Fruit fly (Drosophila melanogaster) whole organism, prepupa: Measurements from ENCODE around the gene CG42637.
A peak's percentile ranks its signal among the peaks of the same experiment; 100 is the strongest.

Experiments used
- Blimp-1 ChIP-seq: fragments of 200-800 bp; sonication (Bioruptor generic); optimal IDR thresholded peaks from 3 replicates; lab custom pipeline; 2017; ENCODE audit warnings: missing biosample characterization, missing genetic modification characterization, mild to moderate bottlenecking, moderate library complexity, missing genetic modification reagents
- CG10669 ChIP-seq: fragments of 200-800 bp; sonication (Bioruptor generic); optimal IDR thresholded peaks from 3 replicates; lab custom pipeline; 2018; ENCODE audit warnings: missing biosample characterization, mild to moderate bottlenecking, missing genetic modification characterization, moderate library complexity
- CG11294 ChIP-seq: fragments of 200-800 bp; sonication (Bioruptor generic); IDR thresholded peaks from 2 replicates; pipeline ENCODE4 v1.3.6; 2022; ENCODE audit warnings: missing biosample characterization, missing genetic modification characterization
- CG11762 ChIP-seq: fragments of 200-800 bp; sonication (Bioruptor generic); optimal IDR thresholded peaks from 3 replicates; lab custom pipeline; 2016; ENCODE audit warnings: missing biosample characterization, missing genetic modification characterization; ENCODE audit not compliant: insufficient read depth
- CG11902 ChIP-seq: fragments of 200-800 bp; sonication (Bioruptor generic); optimal IDR thresholded peaks from 3 replicates; lab custom pipeline; 2016; ENCODE audit warnings: missing biosample characterization, missing genetic modification characterization
- CG15336 ChIP-seq: fragments of 200-800 bp; sonication (Bioruptor generic); IDR thresholded peaks from 2 replicates; pipeline ENCODE4 v1.3.6; 2022; ENCODE audit warnings: missing biosample characterization, missing genetic modification characterization
- CG1621 ChIP-seq: fragments of 200-800 bp; sonication (Bioruptor generic); optimal IDR thresholded peaks from 3 replicates; lab custom pipeline; 2018; ENCODE audit warnings: missing biosample characterization, mild to moderate bottlenecking, missing genetic modification characterization
- CG3032 ChIP-seq: fragments of 200-800 bp; optimal IDR thresholded peaks from 2 replicates; lab custom pipeline; 2019; ENCODE audit warnings: missing biosample characterization, mild to moderate bottlenecking, missing genetic modification characterization, moderate library complexity
- CG31627 ChIP-seq: fragments of 200-800 bp; sonication (Bioruptor generic); optimal IDR thresholded peaks from 3 replicates; lab custom pipeline; 2016; ENCODE audit warnings: missing biosample characterization, missing genetic modification characterization
- CG32006 ChIP-seq: fragments of 200-800 bp; sonication (Bioruptor generic); optimal IDR thresholded peaks from 3 replicates; lab custom pipeline; 2017; ENCODE audit warnings: missing biosample characterization, mild to moderate bottlenecking, missing genetic modification characterization
- CG34406 ChIP-seq: fragments of 200-800 bp; sonication (Bioruptor generic); optimal IDR thresholded peaks from 3 replicates; lab custom pipeline; 2016; ENCODE audit warnings: missing biosample characterization, missing genetic modification characterization
- CG3919 ChIP-seq: fragments of 200-800 bp; sonication (Bioruptor generic); optimal IDR thresholded peaks from 3 replicates; lab custom pipeline; 2016; ENCODE audit warnings: missing biosample characterization, missing genetic modification characterization
- CG4318 ChIP-seq: fragments of 200-800 bp; sonication (Bioruptor generic); optimal IDR thresholded peaks from 3 replicates; lab custom pipeline; 2017; ENCODE audit warnings: missing biosample characterization, mild to moderate bottlenecking, missing genetic modification characterization
- CG6163 ChIP-seq: fragments of 200-800 bp; sonication (Bioruptor generic); IDR thresholded peaks from 3 replicates; pipeline ENCODE4 v1.3.6; 2022; ENCODE audit warnings: missing biosample characterization, missing genetic modification characterization
- CG6792 ChIP-seq: fragments of 200-800 bp; sonication (Bioruptor generic); optimal IDR thresholded peaks from 3 replicates; lab custom pipeline; 2016; ENCODE audit warnings: missing biosample characterization, missing genetic modification characterization
- CG6808 ChIP-seq: fragments of 200-800 bp; sonication (Bioruptor generic); optimal IDR thresholded peaks from 3 replicates; lab custom pipeline; 2017; ENCODE audit warnings: missing biosample characterization, missing genetic modification characterization, mild to moderate bottlenecking, moderate library complexity, missing genetic modification reagents
- CG6854 ChIP-seq: fragments of 200-800 bp; sonication (Bioruptor generic); optimal IDR thresholded peaks from 2 replicates; lab custom pipeline; 2017; ENCODE audit warnings: missing biosample characterization, mild to moderate bottlenecking, missing genetic modification characterization
- CG7368 ChIP-seq: fragments of 200-800 bp; sonication (Bioruptor generic); optimal IDR thresholded peaks from 3 replicates; lab custom pipeline; 2016; ENCODE audit warnings: missing biosample characterization, missing genetic modification characterization
- CG8319 ChIP-seq: fragments of 200-800 bp; sonication (Bioruptor generic); optimal IDR thresholded peaks from 3 replicates; lab custom pipeline; 2016; ENCODE audit warnings: missing biosample characterization, missing genetic modification characterization
- CG9139 ChIP-seq: fragments of 200-800 bp; sonication (Bioruptor generic); optimal IDR thresholded peaks from 3 replicates; lab custom pipeline; 2017; ENCODE audit warnings: missing biosample characterization, mild to moderate bottlenecking, missing genetic modification characterization
- Eip93F ChIP-seq: fragments of 200-800 bp; sonication (Bioruptor generic); optimal IDR thresholded peaks from 2 replicates; lab custom pipeline; 2016; ENCODE audit warnings: missing biosample characterization, mild to moderate bottlenecking, missing genetic modification characterization
- Ets96B ChIP-seq: fragments of 200-800 bp; optimal IDR thresholded peaks from 2 replicates; lab custom pipeline; 2019; ENCODE audit warnings: missing biosample characterization, mild to moderate bottlenecking, missing genetic modification characterization, moderate library complexity
- Gug ChIP-seq: fragments of 200-800 bp; sonication (Bioruptor generic); IDR thresholded peaks from 2 replicates; pipeline ENCODE4 v1.3.6; 2022; ENCODE audit warnings: missing biosample characterization, missing genetic modification characterization
- Hr38 ChIP-seq: sonication (Bioruptor generic); optimal IDR thresholded peaks from 2 replicates; lab custom pipeline; 2016; ENCODE audit warnings: missing biosample characterization, missing genetic modification characterization
- Hr4 ChIP-seq: fragments of 200-800 bp; sonication (Bioruptor generic); optimal IDR thresholded peaks from 3 replicates; lab custom pipeline; 2016; ENCODE audit warnings: missing biosample characterization, missing genetic modification characterization
- Lpt ChIP-seq: fragments of 200-800 bp; sonication (Bioruptor generic); optimal IDR thresholded peaks from 3 replicates; lab custom pipeline; 2016; ENCODE audit warnings: missing biosample characterization, missing genetic modification characterization
- Met ChIP-seq: fragments of 200-800 bp; sonication (Bioruptor generic); optimal IDR thresholded peaks from 3 replicates; lab custom pipeline; 2016; ENCODE audit warnings: missing biosample characterization, missing genetic modification characterization
- OdsH ChIP-seq: fragments of 200-800 bp; sonication (Bioruptor generic); optimal IDR thresholded peaks from 3 replicates; lab custom pipeline; 2016; ENCODE audit warnings: missing biosample characterization, missing genetic modification characterization
- Smox ChIP-seq: fragments of 200-800 bp; sonication (Bioruptor generic); optimal IDR thresholded peaks from 3 replicates; lab custom pipeline; 2016; ENCODE audit warnings: missing biosample characterization, missing genetic modification characterization
- Sox102F ChIP-seq: fragments of 200-800 bp; sonication (Bioruptor generic); optimal IDR thresholded peaks from 2 replicates; lab custom pipeline; 2016; ENCODE audit warnings: missing biosample characterization, mild to moderate bottlenecking, missing genetic modification characterization
- Sox14 ChIP-seq: fragments of 200-800 bp; sonication (Bioruptor generic); optimal IDR thresholded peaks from 3 replicates; lab custom pipeline; 2016; ENCODE audit warnings: missing biosample characterization, missing genetic modification characterization
- Sox15 ChIP-seq: fragments of 200-800 bp; sonication (Bioruptor generic); optimal IDR thresholded peaks from 3 replicates; lab custom pipeline; 2016; ENCODE audit warnings: missing biosample characterization, missing genetic modification characterization
- achi ChIP-seq: fragments of 200-800 bp; sonication (Bioruptor generic); optimal IDR thresholded peaks from 3 replicates; lab custom pipeline; 2016; ENCODE audit warnings: missing biosample characterization, missing genetic modification characterization
- cyc ChIP-seq: fragments of 200-800 bp; sonication (Bioruptor generic); optimal IDR thresholded peaks from 3 replicates; lab custom pipeline; 2016; ENCODE audit warnings: missing biosample characterization, missing genetic modification characterization
- dac ChIP-seq: fragments of 200-800 bp; sonication (Bioruptor generic); optimal IDR thresholded peaks from 2 replicates; lab custom pipeline; 2017; ENCODE audit warnings: missing biosample characterization, mild to moderate bottlenecking, missing genetic modification characterization
- dsx ChIP-seq: fragments of 200-800 bp; optimal IDR thresholded peaks from 3 replicates; lab custom pipeline; 2019; ENCODE audit warnings: missing biosample characterization, mild to moderate bottlenecking, missing genetic modification characterization, moderate library complexity; ENCODE audit not compliant: poor library complexity, severe bottlenecking
- eg ChIP-seq: fragments of 200-800 bp; sonication (Bioruptor generic); IDR thresholded peaks from 3 replicates; pipeline ENCODE4 v1.3.6; 2022; ENCODE audit warnings: missing biosample characterization, missing genetic modification characterization
- esn ChIP-seq: fragments of 200-800 bp; sonication (Bioruptor generic); optimal IDR thresholded peaks from 2 replicates; lab custom pipeline; 2016; ENCODE audit warnings: missing biosample characterization, mild to moderate bottlenecking, missing genetic modification characterization, moderate library complexity
- fd85E ChIP-seq: fragments of 200-800 bp; sonication (Bioruptor generic); optimal IDR thresholded peaks from 3 replicates; lab custom pipeline; 2016; ENCODE audit warnings: missing biosample characterization, missing genetic modification characterization
- lz ChIP-seq: fragments of 200-800 bp; sonication (Bioruptor generic); optimal IDR thresholded peaks from 3 replicates; lab custom pipeline; 2016; ENCODE audit warnings: missing biosample characterization, missing genetic modification characterization
- pdm3 ChIP-seq: fragments of 200-800 bp; sonication (Bioruptor generic); optimal IDR thresholded peaks from 3 replicates; lab custom pipeline; 2016; ENCODE audit warnings: missing biosample characterization, missing genetic modification characterization
- salr ChIP-seq, 2 experiments: fragments of 200-800 bp; sonication (Bioruptor generic); optimal IDR thresholded peaks; 3 replicates each; lab custom pipeline; 2016 to 2018; ENCODE audit warnings: missing biosample characterization in 2 of 2, missing genetic modification characterization in 2 of 2, mild to moderate bottlenecking in 1 of 2
- spab ChIP-seq: fragments of 200-800 bp; sonication (Bioruptor generic); optimal IDR thresholded peaks from 2 replicates; lab custom pipeline; 2017; ENCODE audit warnings: missing biosample characterization, mild to moderate bottlenecking, missing genetic modification characterization, missing genetic modification reagents
- ss ChIP-seq, 2 experiments: fragments of 200-800 bp; sonication (Bioruptor generic); optimal IDR thresholded peaks; 2 replicates in 1 of 2; 3 replicates in 1 of 2; lab custom pipeline; 2017 to 2018; ENCODE audit warnings: mild to moderate bottlenecking in 2 of 2, missing biosample characterization in 2 of 2, missing genetic modification characterization in 2 of 2, moderate library complexity in 1 of 2
- svp ChIP-seq: fragments of 200-800 bp; sonication (Bioruptor generic); peaks from one replicate; lab custom pipeline; 2016; ENCODE audit warnings: missing biosample characterization, missing genetic modification characterization
- topi ChIP-seq: fragments of 200-800 bp; sonication (Bioruptor generic); optimal IDR thresholded peaks from 3 replicates; lab custom pipeline; 2016; ENCODE audit warnings: missing biosample characterization, missing genetic modification characterization

The CG42637 gene

dm6 chr3L:19834143-19834794 is 40.9 kb upstream of the CG42637 start, which contains the start of the genes trc and CG32221:
Gene trc, minus strand, starts transcription at chr3L:19834304.
Gene CG32221, plus strand, starts transcription at chr3L:19834670.
- TF ChIP-seq Blimp-1 (GFP tag; lab: Kevin White, UChicago) (no peak), Hr4 (no peak), CG32006 (GFP tag; lab: Kevin White, UChicago) (no peak), CG4318 (GFP tag; lab: Kevin White, UChicago) (no peak), Met (GFP tag; lab: Kevin White, UChicago) (no peak), salr (GFP tag; optimal IDR thresholded peaks at IDR 0.05; lab: Kevin White, UChicago) (peak in 1 of 2 experiments; percentile 24), CG11762 (GFP tag; lab: Kevin White, UChicago) (no peak), CG3032 (peak; percentile 29), svp (GFP tag; lab: Kevin White, UChicago) (no peak), CG9139 (GFP tag; lab: Kevin White, UChicago) (no peak), Sox14 (GFP tag; lab: Kevin White, UChicago) (peak; percentile 36), CG6163 (GFP tag; lab: Robert Waterston, UW) (peak; percentile 43; the same call in 2 of the 3 replicates), CG7368 (GFP tag; lab: Kevin White, UChicago) (no peak), CG31627 (GFP tag; lab: Kevin White, UChicago) (peak; percentile 34), CG6854 (GFP tag; lab: Kevin White, UChicago) (no peak), CG6808 (no peak), achi (GFP tag; lab: Kevin White, UChicago) (no peak), CG11902 (GFP tag; lab: Kevin White, UChicago) (no peak), CG6792 (GFP tag; lab: Kevin White, UChicago) (no peak), pdm3 (GFP tag; lab: Kevin White, UChicago) (no peak), OdsH (GFP tag; lab: Kevin White, UChicago) (no peak), Lpt (GFP tag; lab: Kevin White, UChicago) (no peak), CG15336 (GFP tag; lab: Robert Waterston, UW) (no peak), CG34406 (GFP tag; lab: Kevin White, UChicago) (no peak), Eip93F (GFP tag; lab: Kevin White, UChicago) (no peak), topi (GFP tag; lab: Kevin White, UChicago) (no peak), Gug (GFP tag; lab: Robert Waterston, UW) (no peak), dsx (GFP tag; lab: Kevin White, UChicago) (no peak), CG11294 (GFP tag; lab: Robert Waterston, UW) (no peak), esn (peak; percentile 35)

DNA sequence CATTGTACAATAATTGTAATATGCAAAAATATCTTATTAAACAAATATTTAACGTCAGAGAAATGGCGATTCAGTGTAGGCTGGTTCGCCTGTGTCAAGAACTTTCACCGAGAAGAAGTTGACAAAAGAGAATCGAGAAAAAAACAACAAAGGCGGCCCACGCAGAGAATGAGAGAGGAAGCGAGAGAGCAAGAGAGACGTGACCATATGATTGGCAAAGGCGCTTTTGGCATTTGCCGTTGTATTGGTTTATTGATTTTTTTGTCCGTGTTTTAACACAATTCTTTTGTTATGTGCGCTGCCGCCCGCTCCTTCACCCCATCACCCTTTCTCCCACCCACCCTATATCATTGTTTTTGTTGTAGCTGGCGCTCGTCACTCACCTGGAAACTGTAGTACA is 39.9 kb upstream of the CG42637 start:
- peak; percentile 38 for TF ChIP-seq CG6792 (GFP tag; lab: Kevin White, UChicago)
- peak; percentile 71 for TF ChIP-seq Sox14 (GFP tag; lab: Kevin White, UChicago)
- no peak for TF ChIP-seq Hr38 (GFP tag; lab: Kevin White, UChicago)
- TF ChIP-seq CG6808 = no peak
- no peak for TF ChIP-seq Smox (GFP tag; lab: Kevin White, UChicago)
- no peak for TF ChIP-seq CG11902 (GFP tag; lab: Kevin White, UChicago)
- no peak for TF ChIP-seq CG9139 (GFP tag; lab: Kevin White, UChicago)
- TF ChIP-seq ss (GFP tag; optimal IDR thresholded peaks at IDR 0.05; lab: Kevin White, UChicago) = peak in 1 of 2 experiments; percentile 71
- TF ChIP-seq topi (GFP tag; lab: Kevin White, UChicago) = peak; percentile 17
- no peak for TF ChIP-seq fd85E (GFP tag; lab: Kevin White, UChicago)
- no peak for TF ChIP-seq CG32006 (GFP tag; lab: Kevin White, UChicago)
- TF ChIP-seq Blimp-1 (GFP tag; lab: Kevin White, UChicago) = peak; percentile 81
- TF ChIP-seq esn = peak; percentile 54
- peak; percentile 47; the same call in 2 of the 3 replicates for TF ChIP-seq CG6163 (GFP tag; lab: Robert Waterston, UW)
- no peak for TF ChIP-seq CG11762 (GFP tag; lab: Kevin White, UChicago)
- no peak for TF ChIP-seq Ets96B (tag; lab: Kevin White, UChicago)
- no peak for TF ChIP-seq CG8319
- TF ChIP-seq Hr4 = no peak
- TF ChIP-seq CG31627 (GFP tag; lab: Kevin White, UChicago) = no peak
- no peak for TF ChIP-seq eg
- TF ChIP-seq CG3919 = no peak
- peak; percentile 58 for TF ChIP-seq CG6854 (GFP tag; lab: Kevin White, UChicago)
- no peak for TF ChIP-seq salr (GFP tag; optimal IDR thresholded peaks at IDR 0.05; lab: Kevin White, UChicago)
- no peak for TF ChIP-seq Sox15
- TF ChIP-seq achi (GFP tag; lab: Kevin White, UChicago) = no peak
- no peak for TF ChIP-seq cyc (GFP tag; lab: Kevin White, UChicago)
- peak; percentile 9 for TF ChIP-seq lz (GFP tag; lab: Kevin White, UChicago)
- TF ChIP-seq dac (GFP tag; lab: Kevin White, UChicago) = no peak
- no peak for TF ChIP-seq CG10669 (GFP tag; lab: Kevin White, UChicago)
- no peak for TF ChIP-seq CG1621 (tag; lab: Kevin White, UChicago)
- no peak for TF ChIP-seq svp (GFP tag; lab: Kevin White, UChicago)
- no peak for TF ChIP-seq CG3032
- TF ChIP-seq spab = no peak
- no peak for TF ChIP-seq Sox102F
